Worm (Caenorhabditis elegans) whole organism, mixed stage, embryonic: ENCODE data around the gene F35H10.2.
A peak's percentile ranks its signal among the peaks of the same experiment; 100 is the strongest.

Source experiments
- M03D4.4 ChIP-seq: sonication (generic microtip); optimal IDR thresholded peaks from 2 replicates; lab custom pipeline; 2017; ENCODE audit warnings: mild to moderate bottlenecking, missing genetic modification characterization, missing compliant biosample characterization
- bed-3 ChIP-seq: fragments of 200-800 bp; sonication (Bioruptor generic); optimal IDR thresholded peaks from 3 replicates; lab custom pipeline; 2018; ENCODE audit warnings: mild to moderate bottlenecking, missing genetic modification characterization, moderate library complexity, missing compliant biosample characterization
- blmp-1 ChIP-seq: fragments of 150-350 bp; optimal IDR thresholded peaks from 2 replicates; lab custom pipeline; 2014; ENCODE audit warnings: missing biosample characterization, missing genetic modification characterization
- ceh-39 ChIP-seq: fragments of 150-350 bp; optimal IDR thresholded peaks from 2 replicates; lab custom pipeline; 2014; ENCODE audit warnings: missing biosample characterization, missing genetic modification characterization
- ceh-43 ChIP-seq: fragments of 200-800 bp; sonication (Bioruptor generic); optimal IDR thresholded peaks from 2 replicates; lab custom pipeline; 2018; ENCODE audit warnings: mild to moderate bottlenecking, missing genetic modification characterization, moderate library complexity, missing compliant biosample characterization
- ceh-83 ChIP-seq: fragments of 200-800 bp; sonication (Bioruptor generic); optimal IDR thresholded peaks from 2 replicates; lab custom pipeline; 2018; ENCODE audit warnings: mild to moderate bottlenecking, missing genetic modification characterization, missing compliant biosample characterization
- ces-1 ChIP-seq: fragments of 150-350 bp; optimal IDR thresholded peaks from 2 replicates; lab custom pipeline; 2014; ENCODE audit warnings: missing biosample characterization, missing genetic modification reagents, missing genetic modification characterization
- cnd-1 ChIP-seq: fragments of 200-800 bp; sonication (Bioruptor generic); optimal IDR thresholded peaks from 2 replicates; lab custom pipeline; 2018; ENCODE audit warnings: mild to moderate bottlenecking, missing genetic modification characterization, missing compliant biosample characterization
- drap-1 ChIP-seq: fragments of 200-800 bp; sonication (Bioruptor generic); optimal IDR thresholded peaks from 3 replicates; lab custom pipeline; 2018; ENCODE audit warnings: mild to moderate bottlenecking, missing genetic modification characterization, missing compliant biosample characterization
- elt-1 ChIP-seq: sonication (generic microtip); optimal IDR thresholded peaks from 2 replicates; lab custom pipeline; 2017; ENCODE audit warnings: missing genetic modification characterization, mild to moderate bottlenecking, missing compliant biosample characterization, antibody characterized with exemption, moderate library complexity, borderline replicate concordance; ENCODE audit not compliant: insufficient read depth
- elt-3 ChIP-seq: fragments of 150-350 bp; optimal IDR thresholded peaks from 2 replicates; lab custom pipeline; 2014; ENCODE audit warnings: missing biosample characterization, missing genetic modification characterization
- flh-1 ChIP-seq: fragments of 200-800 bp; sonication (Bioruptor generic); optimal IDR thresholded peaks from 2 replicates; lab custom pipeline; 2018; ENCODE audit warnings: mild to moderate bottlenecking, missing genetic modification characterization, moderate library complexity, missing compliant biosample characterization
- ham-2 ChIP-seq: fragments of 200-800 bp; sonication (Bioruptor generic); optimal IDR thresholded peaks from 2 replicates; lab custom pipeline; 2018; ENCODE audit warnings: mild to moderate bottlenecking, missing genetic modification characterization, missing compliant biosample characterization
- hlh-1 ChIP-seq: fragments of 150-350 bp; optimal IDR thresholded peaks from 2 replicates; lab custom pipeline; 2014; ENCODE audit warnings: missing biosample characterization, missing genetic modification reagents, missing genetic modification characterization
- lin-13 ChIP-seq: fragments of 150-350 bp; optimal IDR thresholded peaks from 2 replicates; lab custom pipeline; 2014; ENCODE audit warnings: missing biosample characterization, missing genetic modification characterization
- lin-32 ChIP-seq: fragments of 200-800 bp; sonication (Bioruptor generic); optimal IDR thresholded peaks from 2 replicates; lab custom pipeline; 2018; ENCODE audit warnings: mild to moderate bottlenecking, missing genetic modification characterization, missing compliant biosample characterization
- lsy-2 ChIP-seq: fragments of 150-350 bp; optimal IDR thresholded peaks from 2 replicates; lab custom pipeline; 2014; ENCODE audit warnings: missing biosample characterization, missing genetic modification characterization
- mab-5 ChIP-seq: fragments of 150-350 bp; optimal IDR thresholded peaks from 2 replicates; lab custom pipeline; 2014; ENCODE audit warnings: missing biosample characterization, missing genetic modification characterization
- mep-1 ChIP-seq: fragments of 150-350 bp; optimal IDR thresholded peaks from 2 replicates; lab custom pipeline; 2017; ENCODE audit warnings: missing biosample characterization, missing genetic modification reagents, missing genetic modification characterization, inconsistent platforms
- mls-2 ChIP-seq: sonication (generic microtip); optimal IDR thresholded peaks from 2 replicates; lab custom pipeline; 2016; ENCODE audit warnings: mild to moderate bottlenecking, missing genetic modification characterization, moderate library complexity, missing compliant biosample characterization
- nhr-12 ChIP-seq: fragments of 150-350 bp; optimal IDR thresholded peaks from 2 replicates; lab custom pipeline; 2014; ENCODE audit warnings: missing biosample characterization, missing genetic modification characterization
- nhr-2 ChIP-seq: fragments of 150-350 bp; optimal IDR thresholded peaks from 2 replicates; lab custom pipeline; 2014; ENCODE audit warnings: missing biosample characterization, missing genetic modification characterization
- nhr-237 ChIP-seq: fragments of 150-350 bp; optimal IDR thresholded peaks from 2 replicates; lab custom pipeline; 2014; ENCODE audit warnings: missing biosample characterization, missing genetic modification characterization
- nhr-28 ChIP-seq: fragments of 150-350 bp; optimal IDR thresholded peaks from 2 replicates; lab custom pipeline; 2014; ENCODE audit warnings: missing biosample characterization, missing genetic modification characterization
- nhr-76 ChIP-seq: sonication (generic microtip); optimal IDR thresholded peaks from 2 replicates; lab custom pipeline; 2017; ENCODE audit warnings: missing biosample characterization, missing genetic modification characterization
- pha-4 ChIP-seq: fragments of 150-350 bp; optimal IDR thresholded peaks from 2 replicates; lab custom pipeline; 2018; ENCODE audit warnings: missing biosample characterization, missing genetic modification reagents, missing genetic modification characterization
- sem-2 ChIP-seq: fragments of 200-800 bp; sonication (Bioruptor generic); optimal IDR thresholded peaks from 2 replicates; lab custom pipeline; 2018; ENCODE audit warnings: mild to moderate bottlenecking, missing genetic modification characterization, missing compliant biosample characterization
- snpc-4 ChIP-seq: fragments of 150-350 bp; optimal IDR thresholded peaks from 2 replicates; lab custom pipeline; 2014; ENCODE audit warnings: missing biosample characterization, missing genetic modification characterization
- sptf-1 ChIP-seq: sonication (generic microtip); optimal IDR thresholded peaks from 2 replicates; lab custom pipeline; 2017; ENCODE audit warnings: mild to moderate bottlenecking, missing genetic modification characterization, moderate library complexity, missing compliant biosample characterization
- tbx-8 ChIP-seq: fragments of 200-800 bp; sonication (Bioruptor generic); optimal IDR thresholded peaks from 2 replicates; lab custom pipeline; 2018; ENCODE audit warnings: mild to moderate bottlenecking, missing genetic modification characterization, moderate library complexity, missing compliant biosample characterization
- unc-120 ChIP-seq: sonication (generic microtip); optimal IDR thresholded peaks from 2 replicates; lab custom pipeline; 2017; ENCODE audit warnings: missing genetic modification characterization, missing compliant biosample characterization; ENCODE audit not compliant: poor library complexity, severe bottlenecking
- unc-39 ChIP-seq: fragments of 150-350 bp; optimal IDR thresholded peaks from 2 replicates; lab custom pipeline; 2014; ENCODE audit warnings: missing biosample characterization, missing genetic modification characterization
- unc-62 ChIP-seq: fragments of 150-350 bp; optimal IDR thresholded peaks from 2 replicates; lab custom pipeline; 2014; ENCODE audit warnings: missing biosample characterization, missing genetic modification reagents, missing genetic modification characterization
- zip-8 ChIP-seq: fragments of 150-350 bp; optimal IDR thresholded peaks from 2 replicates; lab custom pipeline; 2014; ENCODE audit warnings: missing biosample characterization, missing genetic modification characterization
- ztf-11 ChIP-seq: fragments of 150-350 bp; optimal IDR thresholded peaks from 2 replicates; lab custom pipeline; 2014; ENCODE audit warnings: missing biosample characterization, missing genetic modification characterization

F35H10.2 gene

DNA sequence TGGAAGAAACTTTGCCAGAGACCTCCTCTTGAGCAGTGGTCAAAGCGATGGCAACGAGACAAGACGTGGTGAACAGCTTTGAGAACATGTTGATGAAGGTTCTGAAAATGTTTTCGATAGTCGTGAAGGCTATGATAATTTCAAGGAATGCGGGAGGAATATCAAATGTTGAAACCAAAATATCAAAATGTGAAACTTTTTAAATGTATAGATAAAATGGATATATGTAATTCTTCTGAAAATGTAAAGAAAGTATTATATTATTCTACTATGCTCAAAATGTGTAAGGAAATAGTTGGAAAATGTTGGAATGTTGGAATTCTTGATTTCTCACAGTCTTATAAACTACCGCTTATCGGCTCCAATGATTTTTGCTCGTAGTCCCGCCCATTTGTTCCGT, 40.1 kb downstream of the F35H10.2 start, which contains the start of gene D2096.6:
Gene D2096.6 (minus strand): TSS at position 101 of the 400 bp plus-strand sequence.
- no peak for TF ChIP-seq cnd-1
- TF ChIP-seq elt-1 (tag; lab: Kevin White, UChicago), result no peak
- TF ChIP-seq nhr-237, result no peak
- no peak for TF ChIP-seq ceh-39 (tag; lab: Kevin White, UChicago)
- TF ChIP-seq nhr-2, result no peak
- no peak for TF ChIP-seq sptf-1 (tag; lab: Kevin White, UChicago)
- TF ChIP-seq snpc-4 (tag; lab: Kevin White, UChicago), result no peak
- TF ChIP-seq ces-1 (GFP tag; lab: Kevin White, UChicago), result no peak
- no peak for TF ChIP-seq mab-5
- TF ChIP-seq flh-1 (GFP tag; lab: Kevin White, UChicago), result no peak
- TF ChIP-seq sem-2 (GFP tag; lab: Kevin White, UChicago), result no peak
- no peak for TF ChIP-seq zip-8 (tag; lab: Kevin White, UChicago)
- no peak for TF ChIP-seq tbx-8 (GFP tag; lab: Kevin White, UChicago)
- no peak for TF ChIP-seq elt-3 (tag; lab: Kevin White, UChicago)
- no peak for TF ChIP-seq M03D4.4
- TF ChIP-seq nhr-28 (tag; lab: Kevin White, UChicago), result no peak
- no peak for TF ChIP-seq mep-1
- no peak for TF ChIP-seq bed-3 (GFP tag; lab: Kevin White, UChicago)
- no peak for TF ChIP-seq nhr-12 (tag; lab: Kevin White, UChicago)

DNA sequence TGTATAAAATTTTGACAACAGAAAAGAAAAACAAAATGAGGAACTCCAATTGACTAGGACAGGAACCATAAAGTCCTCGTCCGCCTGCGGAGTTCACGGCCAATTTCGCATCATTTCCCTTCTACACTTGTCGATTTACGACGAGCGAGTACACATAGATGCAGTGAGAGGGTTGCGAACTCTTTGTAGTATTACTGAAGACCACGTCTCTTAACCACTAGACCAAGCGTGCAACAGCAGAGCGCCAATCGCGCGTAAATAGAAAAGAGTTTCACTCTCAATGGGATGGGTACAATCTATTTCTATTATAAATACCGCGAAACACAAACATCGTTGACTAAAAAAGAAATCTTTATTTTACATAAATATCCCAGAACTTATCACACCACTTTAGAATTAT, 46.4 kb downstream of the F35H10.2 start:
- TF ChIP-seq pha-4, result peak; percentile 80
- peak; percentile 92 for TF ChIP-seq drap-1 (GFP tag; lab: Kevin White, UChicago)
- no peak for TF ChIP-seq zip-8 (tag; lab: Kevin White, UChicago)
- TF ChIP-seq elt-3 (tag; lab: Kevin White, UChicago), result no peak
- TF ChIP-seq ceh-39 (tag; lab: Kevin White, UChicago), result peak; percentile 48
- peak; percentile 80 for TF ChIP-seq tbx-8 (GFP tag; lab: Kevin White, UChicago)
- TF ChIP-seq flh-1 (GFP tag; lab: Kevin White, UChicago), result peak; percentile 68
- TF ChIP-seq unc-39, result no peak
- TF ChIP-seq mep-1, result peak; percentile 86
- TF ChIP-seq unc-120, result peak; percentile 75
- TF ChIP-seq lin-32 (GFP tag; lab: Kevin White, UChicago), result peak; percentile 84
- TF ChIP-seq sptf-1 (tag; lab: Kevin White, UChicago), result peak; percentile 91
- no peak for TF ChIP-seq elt-1 (tag; lab: Kevin White, UChicago)
- peak; percentile 25 for TF ChIP-seq nhr-12 (tag; lab: Kevin White, UChicago)
- peak; percentile 95 for TF ChIP-seq cnd-1
- no peak for TF ChIP-seq blmp-1 (tag; lab: Kevin White, UChicago)
- TF ChIP-seq nhr-76 (tag; lab: Kevin White, UChicago), result no peak
- TF ChIP-seq hlh-1 (tag; lab: Kevin White, UChicago), result peak; percentile 15
- no peak for TF ChIP-seq ces-1 (GFP tag; lab: Kevin White, UChicago)
- TF ChIP-seq M03D4.4, result peak; percentile 94
- TF ChIP-seq mab-5, result no peak
- no peak for TF ChIP-seq nhr-2
- peak; percentile 94 for TF ChIP-seq ceh-83
- TF ChIP-seq nhr-237, result peak; percentile 38
- TF ChIP-seq lsy-2, result no peak
- TF ChIP-seq mls-2, result peak; percentile 93
- peak; percentile 74 for TF ChIP-seq bed-3 (GFP tag; lab: Kevin White, UChicago)
- peak; percentile 84 for TF ChIP-seq ceh-43 (GFP tag; lab: Kevin White, UChicago)
- TF ChIP-seq ham-2, result peak; percentile 82
- no peak for TF ChIP-seq snpc-4 (tag; lab: Kevin White, UChicago)
- peak; percentile 45 for TF ChIP-seq unc-62 (GFP tag; lab: Kevin White, UChicago)
- peak; percentile 10 for TF ChIP-seq lin-13
- peak; percentile 4 for TF ChIP-seq ztf-11 (tag; lab: Kevin White, UChicago)
- peak; percentile 87 for TF ChIP-seq sem-2 (GFP tag; lab: Kevin White, UChicago)
- TF ChIP-seq nhr-28 (tag; lab: Kevin White, UChicago), result peak; percentile 54

DNA sequence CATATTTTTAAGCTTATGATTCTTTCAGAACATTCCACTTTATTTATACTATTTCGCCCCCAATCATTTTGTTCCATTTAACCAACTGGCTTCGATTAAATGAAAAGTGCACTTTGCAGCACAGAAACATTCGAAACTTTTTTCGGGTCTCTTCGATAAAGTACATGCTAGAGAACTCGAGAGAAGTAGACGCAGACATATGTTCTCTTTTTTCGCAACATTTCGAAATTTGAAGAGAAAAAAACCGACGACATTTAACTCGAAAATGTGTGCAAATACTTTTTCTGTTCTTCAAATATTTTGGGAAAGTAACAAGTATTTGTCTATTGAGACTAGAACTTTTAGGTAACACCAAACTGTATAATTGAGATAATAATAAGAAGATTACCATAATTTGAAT, 47.9 kb downstream of the F35H10.2 start:
- TF ChIP-seq sptf-1 (tag; lab: Kevin White, UChicago), result no peak
- no peak for TF ChIP-seq hlh-1 (tag; lab: Kevin White, UChicago)
- no peak for TF ChIP-seq lin-13
- no peak for TF ChIP-seq mep-1
- TF ChIP-seq flh-1 (GFP tag; lab: Kevin White, UChicago), result no peak
- TF ChIP-seq mls-2, result no peak
- TF ChIP-seq nhr-76 (tag; lab: Kevin White, UChicago), result no peak
- TF ChIP-seq ces-1 (GFP tag; lab: Kevin White, UChicago), result no peak
- no peak for TF ChIP-seq nhr-237
- TF ChIP-seq cnd-1, result no peak
- TF ChIP-seq lin-32 (GFP tag; lab: Kevin White, UChicago), result no peak
- no peak for TF ChIP-seq blmp-1 (tag; lab: Kevin White, UChicago)
- no peak for TF ChIP-seq drap-1 (GFP tag; lab: Kevin White, UChicago)
- no peak for TF ChIP-seq nhr-12 (tag; lab: Kevin White, UChicago)
- no peak for TF ChIP-seq nhr-2
- no peak for TF ChIP-seq M03D4.4
